Worm (Caenorhabditis elegans) whole organism, L4 larva: ENCODE results near the gene Y62H9A.2.

ENCODE experiments used
- F26F4.8 ChIP-seq: fragments of 200-800 bp; sonication (Bioruptor generic); conservative IDR thresholded peaks from 2 replicates; pipeline ENCODE4 v1.3.6; 2022; ENCODE audit warnings: missing genetic modification characterization, missing compliant biosample characterization
- F49E8.2 ChIP-seq: sonication (generic microtip); optimal IDR thresholded peaks from 2 replicates; lab custom pipeline; 2016; ENCODE audit warnings: missing compliant biosample characterization, mild to moderate bottlenecking, missing genetic modification characterization, borderline replicate concordance
- R02D3.7 ChIP-seq: fragments of 150-350 bp; sonication (generic microtip); optimal IDR thresholded peaks from 3 replicates; lab custom pipeline; 2014; ENCODE audit warnings: missing biosample characterization, missing genetic modification characterization
- T20F7.1 ChIP-seq: fragments of 200-800 bp; sonication (Bioruptor generic); optimal IDR thresholded peaks from 2 replicates; lab custom pipeline; 2018; ENCODE audit warnings: mild to moderate bottlenecking, missing genetic modification characterization, missing compliant biosample characterization
- T26A8.4 ChIP-seq: fragments of 200-800 bp; sonication (Bioruptor generic); IDR thresholded peaks from 2 replicates; pipeline ENCODE4 v1.3.6; 2022; ENCODE audit warnings: missing genetic modification characterization, missing compliant biosample characterization
- Y5F2A.4 ChIP-seq: fragments of 200-800 bp; sonication (Bioruptor generic); optimal IDR thresholded peaks from 2 replicates; lab custom pipeline; 2018; ENCODE audit warnings: mild to moderate bottlenecking, missing genetic modification characterization, missing compliant biosample characterization
- aha-1 ChIP-seq: fragments of 150-350 bp; peaks from one replicate; lab custom pipeline; 2014; ENCODE audit warnings: missing biosample characterization, missing genetic modification characterization
- aly-2 ChIP-seq: sonication (generic microtip); optimal IDR thresholded peaks from 2 replicates; lab custom pipeline; 2018; ENCODE audit warnings: missing biosample characterization, missing genetic modification characterization
- ama-1 ChIP-seq: fragments of 150-350 bp; optimal IDR thresholded peaks from 2 replicates; lab custom pipeline; 2014; ENCODE audit warnings: inconsistent platforms, mixed read lengths
- ceh-28 ChIP-seq: fragments of 150-350 bp; optimal IDR thresholded peaks from 2 replicates; lab custom pipeline; 2014; ENCODE audit warnings: missing biosample characterization, missing genetic modification reagents, missing genetic modification characterization
- ceh-32 ChIP-seq: sonication (generic microtip); optimal IDR thresholded peaks from 2 replicates; lab custom pipeline; 2016; ENCODE audit warnings: mild to moderate bottlenecking, missing genetic modification characterization, missing compliant biosample characterization; ENCODE audit not compliant: poor library complexity
- dmd-6 ChIP-seq: fragments of 200-800 bp; sonication (Bioruptor generic); IDR thresholded peaks from 2 replicates; pipeline ENCODE4 v1.3.6; 2022; ENCODE audit warnings: missing genetic modification reagents, missing genetic modification characterization, missing compliant biosample characterization
- dmd-9 ChIP-seq: fragments of 200-800 bp; sonication (Bioruptor generic); IDR thresholded peaks from 2 replicates; pipeline ENCODE4 v1.3.6; 2022; ENCODE audit warnings: missing genetic modification reagents, missing genetic modification characterization, missing compliant biosample characterization
- egl-27 ChIP-seq: sonication (generic microtip); optimal IDR thresholded peaks from 3 replicates; lab custom pipeline; 2017; ENCODE audit warnings: missing biosample characterization, missing genetic modification reagents, missing genetic modification characterization
- fkh-10 ChIP-seq: fragments of 150-350 bp; optimal IDR thresholded peaks from 2 replicates; lab custom pipeline; 2014; ENCODE audit warnings: missing biosample characterization, missing genetic modification reagents, missing genetic modification characterization
- hlh-30 ChIP-seq: sonication (generic microtip); optimal IDR thresholded peaks from 2 replicates; lab custom pipeline; 2017; ENCODE audit warnings: antibody characterized with exemption, mild to moderate bottlenecking, missing genetic modification characterization, missing compliant biosample characterization; ENCODE audit not compliant: insufficient read depth
- hmg-1.1 ChIP-seq: fragments of 200-800 bp; sonication (Bioruptor generic); IDR thresholded peaks from 2 replicates; pipeline ENCODE4 v1.3.6; 2022; ENCODE audit warnings: missing genetic modification reagents, missing genetic modification characterization, missing compliant biosample characterization
- lin-15B ChIP-seq: fragments of 150-350 bp; sonication (generic microtip); optimal IDR thresholded peaks from 3 replicates; lab custom pipeline; 2014; ENCODE audit warnings: missing biosample characterization, missing genetic modification characterization
- lin-29 ChIP-seq: fragments of 200-800 bp; sonication (Bioruptor generic); IDR thresholded peaks from 2 replicates; pipeline ENCODE4 v1.3.6; 2022; ENCODE audit warnings: missing genetic modification reagents, missing genetic modification characterization, missing compliant biosample characterization
- lin-38 ChIP-seq: fragments of 200-800 bp; sonication (Bioruptor generic); IDR thresholded peaks from 2 replicates; pipeline ENCODE4 v1.3.6; 2022; ENCODE audit warnings: missing genetic modification reagents, missing genetic modification characterization, missing compliant biosample characterization
- mdl-1 ChIP-seq, 2 experiments: fragments of 150-350 bp in 1 of 2; sonication (generic microtip) in 1 of 2; optimal IDR thresholded peaks; 2 replicates each; lab custom pipeline; 2014 to 2017; ENCODE audit warnings: missing biosample characterization in 2 of 2, missing genetic modification characterization in 2 of 2
- mdt-29 ChIP-seq: fragments of 200-800 bp; sonication (Bioruptor generic); IDR thresholded peaks from 2 replicates; pipeline ENCODE4 v1.3.6; 2022; ENCODE audit warnings: missing genetic modification reagents, missing genetic modification characterization, missing compliant biosample characterization
- mep-1 ChIP-seq: fragments of 150-350 bp; sonication (generic microtip); optimal IDR thresholded peaks from 3 replicates; lab custom pipeline; 2014; ENCODE audit warnings: missing biosample characterization, missing genetic modification characterization
- mxl-2 ChIP-seq: fragments of 200-800 bp; sonication (Bioruptor generic); conservative IDR thresholded peaks from 2 replicates; pipeline ENCODE4 v1.3.6; 2022; ENCODE audit warnings: missing genetic modification reagents, missing genetic modification characterization, missing compliant biosample characterization
- nhr-10 ChIP-seq: fragments of 150-350 bp; optimal IDR thresholded peaks from 2 replicates; lab custom pipeline; 2014; ENCODE audit warnings: missing biosample characterization, missing genetic modification characterization
- nhr-11 ChIP-seq: fragments of 150-350 bp; optimal IDR thresholded peaks from 2 replicates; lab custom pipeline; 2014; ENCODE audit warnings: missing biosample characterization, missing genetic modification characterization
- nhr-237 ChIP-seq: sonication (generic microtip); optimal IDR thresholded peaks from 2 replicates; lab custom pipeline; 2017; ENCODE audit warnings: missing biosample characterization, missing genetic modification characterization
- nhr-25 ChIP-seq: sonication (generic microtip); optimal IDR thresholded peaks from 2 replicates; lab custom pipeline; 2017; ENCODE audit warnings: missing genetic modification characterization, mild to moderate bottlenecking, missing compliant biosample characterization, antibody characterized with exemption, moderate library complexity, borderline replicate concordance; ENCODE audit not compliant: insufficient read depth
- nhr-6 ChIP-seq: fragments of 150-350 bp; optimal IDR thresholded peaks from 2 replicates; lab custom pipeline; 2014; ENCODE audit warnings: missing biosample characterization, missing genetic modification characterization
- nhr-76 ChIP-seq: fragments of 150-350 bp; optimal IDR thresholded peaks from 2 replicates; lab custom pipeline; 2014; ENCODE audit warnings: missing biosample characterization, missing genetic modification characterization
- nhr-77 ChIP-seq: fragments of 150-350 bp; optimal IDR thresholded peaks from 2 replicates; lab custom pipeline; 2014; ENCODE audit warnings: missing biosample characterization, missing genetic modification characterization
- php-3 ChIP-seq: fragments of 200-800 bp; sonication (Bioruptor generic); IDR thresholded peaks from 2 replicates; pipeline ENCODE4 v1.3.6; 2022; ENCODE audit warnings: missing genetic modification reagents, missing genetic modification characterization, missing compliant biosample characterization
- saeg-2 ChIP-seq: fragments of 200-800 bp; sonication (Bioruptor generic); IDR thresholded peaks from 2 replicates; pipeline ENCODE4 v1.3.6; 2022; ENCODE audit warnings: missing genetic modification reagents, missing genetic modification characterization, missing compliant biosample characterization
- sdz-12 ChIP-seq: fragments of 200-800 bp; sonication (Bioruptor generic); optimal IDR thresholded peaks from 2 replicates; lab custom pipeline; 2018; ENCODE audit warnings: mild to moderate bottlenecking, missing genetic modification characterization, missing compliant biosample characterization
- spr-1 ChIP-seq: sonication (generic microtip); optimal IDR thresholded peaks from 2 replicates; lab custom pipeline; 2016; ENCODE audit warnings: mild to moderate bottlenecking, missing genetic modification characterization, missing compliant biosample characterization
- spr-3 ChIP-seq: fragments of 200-800 bp; sonication (Bioruptor generic); optimal IDR thresholded peaks from 2 replicates; lab custom pipeline; 2018; ENCODE audit warnings: mild to moderate bottlenecking, missing genetic modification characterization, missing compliant biosample characterization
- tag-97 ChIP-seq: fragments of 200-800 bp; sonication (Bioruptor generic); IDR thresholded peaks from 2 replicates; pipeline ENCODE4 v1.3.6; 2022; ENCODE audit warnings: missing genetic modification characterization, missing compliant biosample characterization
- unc-39 ChIP-seq: sonication (generic microtip); optimal IDR thresholded peaks from 2 replicates; lab custom pipeline; 2017; ENCODE audit warnings: missing biosample characterization, missing genetic modification characterization
- zfp-3 ChIP-seq: fragments of 200-800 bp; sonication (Bioruptor generic); conservative IDR thresholded peaks from 2 replicates; pipeline ENCODE4 v1.3.6; 2022; ENCODE audit warnings: missing genetic modification reagents, missing genetic modification characterization, missing compliant biosample characterization
- zip-2 ChIP-seq: fragments of 150-350 bp; optimal IDR thresholded peaks from 2 replicates; lab custom pipeline; 2014; ENCODE audit warnings: missing biosample characterization, missing genetic modification characterization
- ztf-7 ChIP-seq: fragments of 150-350 bp; optimal IDR thresholded peaks from 2 replicates; lab custom pipeline; 2014; ENCODE audit warnings: missing biosample characterization, missing genetic modification characterization

Y62H9A.2 gene

ce11 chrX:11896708-11897107, 18.7 kb upstream of the Y62H9A.2 start:
- peak; percentile 93 for TF ChIP-seq aha-1 (tag; lab: Kevin White, UChicago)
- no peak for TF ChIP-seq egl-27 (tag; lab: Kevin White, UChicago)

DNA sequence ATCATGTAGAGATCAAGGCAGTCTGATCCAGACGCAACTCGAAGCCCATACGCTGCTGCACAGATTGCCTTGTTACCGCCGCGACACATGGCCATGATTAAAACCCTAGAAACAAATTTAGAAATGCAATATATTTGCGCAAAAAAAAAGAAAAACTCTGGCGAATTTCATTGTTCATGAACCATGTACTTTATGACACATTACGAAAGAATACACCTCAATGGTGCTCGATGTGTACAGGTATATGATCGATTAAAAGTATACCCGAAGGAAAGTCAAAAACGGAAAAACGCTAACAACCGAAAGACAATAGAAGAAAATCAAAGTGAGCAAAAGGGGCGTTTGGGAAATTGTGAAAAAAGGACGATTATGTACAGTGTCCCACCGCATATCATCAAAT, 14.3 kb upstream of the Y62H9A.2 start, which contains the start of gene Y62H9A.8:
Gene Y62H9A.8 (minus strand): TSS at position 101 of the 400 bp plus-strand sequence.
- TF ChIP-seq nhr-10 (tag; lab: Kevin White, UChicago) (no peak), egl-27 (tag; lab: Kevin White, UChicago) (no peak), F49E8.2 (tag; lab: Kevin White, UChicago) (no peak), R02D3.7 (tag; lab: Kevin White, UChicago) (no peak), php-3 (GFP tag; lab: Robert Waterston, UW) (no peak), spr-1 (tag; lab: Kevin White, UChicago) (no peak), dmd-9 (no peak), lin-38 (GFP tag; lab: Robert Waterston, UW) (no peak), sdz-12 (GFP tag; lab: Kevin White, UChicago) (no peak), mep-1 (tag; lab: Kevin White, UChicago) (no peak), nhr-237 (tag; lab: Kevin White, UChicago) (no peak), ama-1 (lab: Kevin White, UChicago) (no peak), aly-2 (tag; lab: Kevin White, UChicago) (no peak), Y5F2A.4 (GFP tag; lab: Kevin White, UChicago) (no peak), saeg-2 (no peak), spr-3 (GFP tag; lab: Kevin White, UChicago) (no peak), mxl-2 (GFP tag; lab: Robert Waterston, UW) (no peak), nhr-77 (tag; lab: Kevin White, UChicago) (no peak)

DNA sequence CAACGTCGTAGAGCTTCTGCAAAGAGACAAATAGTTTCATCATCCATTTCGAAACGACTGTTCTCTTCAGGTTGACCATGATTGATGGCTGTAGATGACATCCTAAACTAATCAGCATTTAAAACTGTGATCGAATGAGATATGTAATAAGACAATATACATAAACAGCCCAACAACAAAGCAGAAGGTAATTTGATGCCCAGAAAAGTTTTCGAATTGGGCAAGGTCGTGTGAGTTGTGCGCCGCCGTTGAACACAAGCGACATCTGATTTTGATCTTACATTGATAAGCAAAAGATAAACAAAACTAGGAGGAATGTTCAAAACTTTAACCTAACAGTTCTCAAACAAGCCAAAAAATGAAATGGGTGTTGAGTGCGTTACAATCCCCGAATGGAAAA, 7.6 kb upstream of the Y62H9A.2 start, which contains the start of gene Y62H9A.7:
Gene Y62H9A.7 (minus strand): TSS at position 101 of the 400 bp plus-strand sequence.
- TF ChIP-seq saeg-2 (no peak), hmg-1.1 (GFP tag; lab: Robert Waterston, UW) (no peak), ztf-7 (no peak), tag-97 (GFP tag; lab: Robert Waterston, UW) (no peak), T26A8.4 (GFP tag; lab: Robert Waterston, UW) (no peak), lin-29 (GFP tag; lab: Robert Waterston, UW) (no peak), unc-39 (tag; lab: Kevin White, UChicago) (no peak), fkh-10 (GFP tag; lab: Kevin White, UChicago) (no peak), mdl-1 (tag; optimal IDR thresholded peaks at IDR 0.05; lab: Kevin White, UChicago) (no peak), F26F4.8 (GFP tag; lab: Robert Waterston, UW) (no peak), zfp-3 (GFP tag; lab: Robert Waterston, UW) (no peak), mdt-29 (GFP tag; lab: Robert Waterston, UW) (no peak), aha-1 (tag; lab: Kevin White, UChicago) (no peak), dmd-9 (no peak), nhr-76 (tag; lab: Kevin White, UChicago) (no peak), ceh-32 (tag; lab: Kevin White, UChicago) (no peak), lin-15B (tag; lab: Kevin White, UChicago) (no peak), dmd-6 (GFP tag; lab: Robert Waterston, UW) (no peak), T20F7.1 (GFP tag; lab: Kevin White, UChicago) (no peak), sdz-12 (GFP tag; lab: Kevin White, UChicago) (no peak)

DNA sequence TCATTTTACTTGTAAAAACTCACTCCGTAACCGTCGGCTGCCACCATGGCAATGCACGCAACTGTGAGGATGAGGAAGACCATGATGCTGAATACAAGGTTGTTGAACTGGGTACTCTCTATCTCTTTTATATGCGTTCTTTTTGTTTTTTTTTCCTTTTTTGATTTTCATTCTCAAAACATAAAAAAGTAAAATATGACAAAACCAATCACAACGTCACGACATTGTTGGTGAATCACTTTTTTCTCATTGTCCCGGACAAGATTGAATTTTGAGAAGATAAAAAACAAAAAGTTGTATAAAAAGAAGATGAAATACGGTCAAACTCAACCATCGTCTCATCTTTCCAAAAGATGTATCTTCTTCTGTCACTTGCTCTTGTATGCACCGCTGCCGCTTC, 4.8 kb upstream of the Y62H9A.2 start, which contains the start of the genes Y62H9A.5 and ule-5:
Gene Y62H9A.5 (minus strand): TSS at position 101 of the 400 bp plus-strand sequence.
Gene ule-5 (plus strand): TSS at position 328 of the 400 bp plus-strand sequence.
- TF ChIP-seq lin-29 (GFP tag; lab: Robert Waterston, UW) (no peak), nhr-11 (tag; lab: Kevin White, UChicago) (no peak), zip-2 (tag; lab: Kevin White, UChicago) (no peak), nhr-25 (tag; lab: Kevin White, UChicago) (no peak), hlh-30 (tag; lab: Kevin White, UChicago) (no peak), nhr-6 (no peak), ceh-28 (tag; lab: Kevin White, UChicago) (no peak), aly-2 (tag; lab: Kevin White, UChicago) (no peak)
